Fruit fly (Drosophila melanogaster): ENCODE data around the gene LeuRS.

Gene LeuRS

DNA sequence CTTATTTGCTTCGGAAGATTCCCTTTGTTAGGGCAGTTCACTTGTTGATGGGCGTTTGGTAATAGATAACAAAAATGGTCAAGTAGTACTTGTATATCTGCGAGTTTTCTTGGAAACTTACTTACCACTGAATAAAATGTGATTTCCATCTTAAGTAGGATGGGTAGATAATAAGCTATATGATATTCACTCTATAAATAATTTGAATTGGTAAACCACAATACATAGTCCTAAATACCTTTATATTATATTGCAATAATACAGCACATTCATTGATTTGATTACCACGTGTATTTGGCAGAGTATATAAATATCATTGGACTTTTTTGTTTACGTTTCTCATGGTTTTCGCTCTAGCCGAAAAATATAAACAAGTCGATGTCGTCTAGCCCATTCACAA, 38.5 kb downstream of the LeuRS start (continued):
- TF ChIP-seq Oaz (GFP tag; IDR thresholded peaks at IDR 0.05) (no peak; the same call in none of the 2 replicates), Asciz (GFP tag; optimal IDR thresholded peaks at IDR 0.05) (peak; percentile 57), fd102C (GFP tag; optimal IDR thresholded peaks at IDR 0.05) (no peak), Rx (GFP tag; IDR thresholded peaks at IDR 0.05) (no peak), MBD-R2 (GFP tag; IDR thresholded peaks at IDR 0.05) (no peak), CG9437 (GFP tag; optimal IDR thresholded peaks at IDR 0.05) (peak; percentile 78), Poxn (GFP tag; IDR thresholded peaks at IDR 0.05) (no peak), nom (GFP tag; optimal IDR thresholded peaks at IDR 0.05) (no peak), CG12104 (GFP tag; optimal IDR thresholded peaks at IDR 0.05) (peak; percentile 62), vnd (GFP tag; IDR thresholded peaks at IDR 0.05; ENCODE audit: partially characterized antibody) (no peak), CG8089 (GFP tag; optimal IDR thresholded peaks at IDR 0.05) (no peak), shn (GFP tag; optimal IDR thresholded peaks at IDR 0.05) (peak; percentile 26), CG8765 (GFP tag; IDR thresholded peaks at IDR 0.05) (no peak), CG10274 (GFP tag; optimal IDR thresholded peaks at IDR 0.05) (peak; percentile 48), caup (GFP tag; optimal IDR thresholded peaks at IDR 0.05; ENCODE audit: severe bottlenecking) (peak; percentile 46), CG18476 (GFP tag; optimal IDR thresholded peaks at IDR 0.05) (peak; percentile 6), CG1647 (GFP tag; optimal IDR thresholded peaks at IDR 0.05) (no peak), stc (GFP tag; IDR thresholded peaks at IDR 0.05) (peak; percentile 34; the same call in 1 of the 2 replicates), Gug (GFP tag; IDR thresholded peaks at IDR 0.05) (peak; percentile 10; the same call in 1 of the 4 replicates), wor (GFP tag; IDR thresholded peaks at IDR 0.05) (peak; percentile 35; the same call in 1 of the 2 replicates), HLH54F (GFP tag; optimal IDR thresholded peaks at IDR 0.05) (peak; percentile 53), pb (GFP tag; optimal IDR thresholded peaks at IDR 0.05) (no peak), CoRest (tag; optimal IDR thresholded peaks at IDR 0.05) (peak; percentile 80), Fer1 (GFP tag; optimal IDR thresholded peaks at IDR 0.05) (peak; percentile 72), CG2129 (GFP tag; IDR thresholded peaks at IDR 0.05; ENCODE audit: partially characterized antibody) (no peak), tup (GFP tag; optimal IDR thresholded peaks at IDR 0.05) (no peak), Sox100B (GFP tag; optimal IDR thresholded peaks at IDR 0.05) (peak; percentile 77), CG9609 (GFP tag; optimal IDR thresholded peaks at IDR 0.05) (peak; percentile 10), CG17361 (GFP tag; IDR thresholded peaks at IDR 0.05) (peak; percentile 72; the same call in 2 of the 3 replicates), CG13894 (tag; optimal IDR thresholded peaks at IDR 0.05) (no peak), Nf-YB (GFP tag; optimal IDR thresholded peaks at IDR 0.05) (no peak), CG11093 (GFP tag; IDR thresholded peaks at IDR 0.05) (no peak), Fer2 (tag; optimal IDR thresholded peaks at IDR 0.05) (peak; percentile 27), CG2678 (tag; optimal IDR thresholded peaks at IDR 0.05) (peak; percentile 84), disco-r (GFP tag; optimal IDR thresholded peaks at IDR 0.05) (peak; percentile 8), CG10366 (GFP tag; IDR thresholded peaks at IDR 0.05) (no peak), pita (GFP tag; optimal IDR thresholded peaks at IDR 0.05) (no peak), sna (GFP tag; IDR thresholded peaks at IDR 0.05; ENCODE audit: partially characterized antibody) (no peak), kah (GFP tag; optimal IDR thresholded peaks at IDR 0.05) (no peak), Dip3 (GFP tag; optimal IDR thresholded peaks at IDR 0.05) (peak; percentile 48), zfh2 (GFP tag; optimal IDR thresholded peaks at IDR 0.05) (peak; percentile 56), Antp (GFP tag; optimal IDR thresholded peaks at IDR 0.05) (peak; percentile 22), CG14050 (GFP tag; IDR thresholded peaks at IDR 0.05) (no peak; the same call in 2 of the 3 replicates), ewg (GFP tag; optimal IDR thresholded peaks at IDR 0.05) (no peak), CG4424 (GFP tag; optimal IDR thresholded peaks at IDR 0.05) (peak; percentile 71), CG31388 (GFP tag; optimal IDR thresholded peaks at IDR 0.05) (no peak), ci (GFP tag; IDR thresholded peaks at IDR 0.05) (peak; percentile 40), Hr78 (GFP tag; optimal IDR thresholded peaks at IDR 0.05) (no peak), sima (GFP tag; optimal IDR thresholded peaks at IDR 0.05) (no peak), CG10565 (GFP tag; optimal IDR thresholded peaks at IDR 0.05) (no peak), slbo (GFP tag; IDR thresholded peaks at IDR 0.05) (peak; percentile 71)
